Worm (Caenorhabditis elegans): Measurements from ENCODE around the gene fbxb-38.

fbxb-38 gene

ce11 chrII:2138901-2139300 lies 29.7 kb downstream of the fbxb-38 start:
- TF ChIP-seq W03F9.2 (tag; optimal IDR thresholded peaks at IDR 0.05) = no peak
- no peak for TF ChIP-seq dao-5 (tag; optimal IDR thresholded peaks at IDR 0.05)

- no peak for TF ChIP-seq W03F9.2 (tag; optimal IDR thresholded peaks at IDR 0.05)
- no peak for TF ChIP-seq him-1 (tag; optimal IDR thresholded peaks at IDR 0.05)
- TF ChIP-seq dao-5 (tag; optimal IDR thresholded peaks at IDR 0.05) = no peak
Measured at ce11 chrII:2137235-2137634, 31.3 kb downstream of the fbxb-38 start, which contains the start of gene C40A11.4. TSS of gene C40A11.4 (plus strand) at chrII:2137422.

ce11 chrII:2135604-2136003 lies 33.0 kb downstream of the fbxb-38 start, which contains the start of gene hpo-7:
TSS of gene hpo-7 (minus strand) at chrII:2135704.
- TF ChIP-seq W03F9.2 (tag; optimal IDR thresholded peaks at IDR 0.05) (no peak), him-1 (tag; optimal IDR thresholded peaks at IDR 0.05) (no peak), dao-5 (tag; optimal IDR thresholded peaks at IDR 0.05) (no peak)

ce11 chrII:2130770-2131169 lies 37.8 kb downstream of the fbxb-38 start, which contains the start of gene sdz-28:
TSS of gene sdz-28 (plus strand) at chrII:2131070.
- TF ChIP-seq dao-5 (tag; optimal IDR thresholded peaks at IDR 0.05) (no peak), him-1 (tag; optimal IDR thresholded peaks at IDR 0.05) (no peak), W03F9.2 (tag; optimal IDR thresholded peaks at IDR 0.05) (no peak)

- no peak for TF ChIP-seq him-1 (tag; optimal IDR thresholded peaks at IDR 0.05)
- no peak for TF ChIP-seq dao-5 (tag; optimal IDR thresholded peaks at IDR 0.05)
- TF ChIP-seq W03F9.2 (tag; optimal IDR thresholded peaks at IDR 0.05) = no peak
Measured at ce11 chrII:2122762-2123161, 45.8 kb downstream of the fbxb-38 start.

- no peak for TF ChIP-seq W03F9.2 (tag; optimal IDR thresholded peaks at IDR 0.05)
- no peak for TF ChIP-seq dao-5 (tag; optimal IDR thresholded peaks at IDR 0.05)
- no peak for TF ChIP-seq him-1 (tag; optimal IDR thresholded peaks at IDR 0.05)
Measured at ce11 chrII:2122091-2122490, 46.5 kb downstream of the fbxb-38 start, which contains the start of gene math-37. TSS of gene math-37 (minus strand) at chrII:2122191.
